Fruit fly (Drosophila melanogaster): ENCODE measurements around the gene CG5151.

DNA sequence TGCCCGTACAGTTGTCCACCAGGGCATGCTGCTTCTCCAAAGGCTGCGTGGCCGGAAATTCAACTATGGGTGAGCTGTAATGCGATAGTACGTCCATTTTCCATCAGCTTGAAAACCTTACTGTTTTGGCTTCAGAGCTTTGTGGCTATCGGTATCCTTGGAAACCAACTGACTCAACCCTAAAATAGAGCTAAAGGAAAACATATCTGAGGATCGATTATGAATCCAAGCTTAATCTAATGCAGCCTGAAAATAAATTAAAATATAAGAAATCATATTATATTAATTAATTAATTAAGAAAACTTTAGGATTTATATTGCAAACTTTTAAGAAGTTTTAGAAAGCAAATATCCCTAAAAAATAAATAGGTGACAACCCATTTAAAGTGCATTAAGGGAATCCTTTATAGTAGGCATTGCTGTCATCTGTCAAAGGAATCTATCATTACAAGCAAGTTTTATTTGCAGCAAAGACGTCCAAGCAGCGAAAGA is 67.1 kb downstream of the CG5151 start, which contains the start of the genes CG13074 and ATPsynbetaL:
- no peak for TF ChIP-seq psq (optimal IDR thresholded peaks at IDR 0.05)
- no peak for TF ChIP-seq CG8478 (optimal IDR thresholded peaks at IDR 0.05)
- no peak for TF ChIP-seq usp (GFP tag; optimal IDR thresholded peaks at IDR 0.05)
- TF ChIP-seq Dll (optimal IDR thresholded peaks at IDR 0.05): no peak
